Fruit fly (Drosophila melanogaster) whole organism, adult: ENCODE measurements around the gene CG17544.

Source experiments
- CG11617 ChIP-seq: fragments of 200-800 bp; sonication (Bioruptor generic); optimal IDR thresholded peaks from 2 replicates; lab custom pipeline; 2017; ENCODE audit warnings: mild to moderate bottlenecking, missing biosample characterization, missing genetic modification reagents, missing genetic modification characterization
- CG14711 ChIP-seq: fragments of 200-800 bp; sonication (Bioruptor generic); optimal IDR thresholded peaks from 2 replicates; lab custom pipeline; 2018; ENCODE audit warnings: missing biosample characterization, mild to moderate bottlenecking, missing genetic modification characterization, moderate library complexity
- CG33017 ChIP-seq: fragments of 200-800 bp; sonication (Bioruptor generic); optimal IDR thresholded peaks from 2 replicates; lab custom pipeline; 2018; ENCODE audit warnings: missing biosample characterization, mild to moderate bottlenecking, missing genetic modification characterization, moderate library complexity
- CG7101 ChIP-seq: fragments of 200-800 bp; sonication (Bioruptor generic); optimal IDR thresholded peaks from 2 replicates; lab custom pipeline; 2018; ENCODE audit warnings: missing biosample characterization, mild to moderate bottlenecking, missing genetic modification characterization, moderate library complexity
- Clk ChIP-seq: fragments of 200-800 bp; sonication (Bioruptor generic); optimal IDR thresholded peaks from 2 replicates; lab custom pipeline; 2017; ENCODE audit warnings: missing biosample characterization, missing genetic modification characterization
- Crg-1 ChIP-seq: fragments of 200-800 bp; sonication (Bioruptor generic); optimal IDR thresholded peaks from 2 replicates; lab custom pipeline; 2016; ENCODE audit warnings: missing biosample characterization, missing genetic modification characterization
- Hr96 ChIP-seq: fragments of 200-800 bp; sonication (Bioruptor generic); optimal IDR thresholded peaks from 2 replicates; lab custom pipeline; 2016; ENCODE audit warnings: missing biosample characterization, missing genetic modification characterization
- Mnt ChIP-seq: fragments of 200-800 bp; sonication (Bioruptor generic); optimal IDR thresholded peaks from 2 replicates; lab custom pipeline; 2016; ENCODE audit warnings: missing biosample characterization, mild to moderate bottlenecking, missing genetic modification characterization
- bab1 ChIP-seq: fragments of 200-800 bp; sonication (Bioruptor generic); optimal IDR thresholded peaks from 3 replicates; lab custom pipeline; 2019; ENCODE audit warnings: missing biosample characterization, mild to moderate bottlenecking, missing genetic modification characterization, moderate library complexity
- kay ChIP-seq: fragments of 200-800 bp; sonication (Bioruptor generic); peaks from one replicate; lab custom pipeline; 2016; ENCODE audit warnings: missing biosample characterization, missing genetic modification characterization, borderline replicate concordance
- pad ChIP-seq: fragments of 200-800 bp; sonication (Bioruptor generic); optimal IDR thresholded peaks from 3 replicates; lab custom pipeline; 2017; ENCODE audit warnings: missing biosample characterization, missing genetic modification characterization, mild to moderate bottlenecking, moderate library complexity, missing genetic modification reagents
- tj ChIP-seq: fragments of 200-800 bp; sonication (Bioruptor generic); optimal IDR thresholded peaks from 3 replicates; lab custom pipeline; 2017; ENCODE audit warnings: missing biosample characterization, mild to moderate bottlenecking, missing genetic modification characterization, moderate library complexity
- toe ChIP-seq: fragments of 200-800 bp; sonication (Bioruptor generic); optimal IDR thresholded peaks from 2 replicates; lab custom pipeline; 2016; ENCODE audit warnings: missing biosample characterization, missing genetic modification characterization

- TF ChIP-seq CG11617 (GFP tag; lab: Kevin White, UChicago) (no peak), tj (GFP tag; lab: Kevin White, UChicago) (no peak), Hr96 (GFP tag; lab: Kevin White, UChicago) (no peak), CG14711 (no peak), pad (no peak), CG7101 (no peak), kay (no peak), CG33017 (no peak), Clk (GFP tag; lab: Kevin White, UChicago) (no peak), Mnt (no peak), Crg-1 (GFP tag; lab: Kevin White, UChicago) (no peak), toe (GFP tag; lab: Kevin White, UChicago) (no peak), bab1 (GFP tag; lab: Kevin White, UChicago) (no peak)
These were observed 38.4 kb downstream of the CG17544 start for dm6 chr2L:19359802-19360429.
